Fruit fly (Drosophila melanogaster) whole organism, embryonic: Measurements from ENCODE around the gene CAHbeta.

ENCODE experiments used
- Asciz ChIP-seq: fragments of 200-800 bp; sonication (Bioruptor generic); optimal IDR thresholded peaks from 2 replicates; lab custom pipeline; 2017; ENCODE audit warnings: missing biosample characterization, mild to moderate bottlenecking, missing genetic modification characterization, missing genetic modification reagents
- Atf3 ChIP-seq: fragments of 200-800 bp; sonication (Bioruptor generic); optimal IDR thresholded peaks from 3 replicates; lab custom pipeline; 2016; ENCODE audit warnings: missing biosample characterization, missing genetic modification characterization
- CG10267 ChIP-seq: fragments of 200-800 bp; sonication (Bioruptor generic); optimal IDR thresholded peaks from 2 replicates; lab custom pipeline; 2018; ENCODE audit warnings: missing biosample characterization, mild to moderate bottlenecking, missing genetic modification characterization, moderate library complexity
- CG12391 ChIP-seq: fragments of 200-800 bp; sonication (Bioruptor generic); optimal IDR thresholded peaks from 3 replicates; lab custom pipeline; 2018; ENCODE audit warnings: missing biosample characterization, mild to moderate bottlenecking, missing genetic modification characterization, moderate library complexity
- CG15479 ChIP-seq: fragments of 200-800 bp; sonication (Bioruptor generic); optimal IDR thresholded peaks from 3 replicates; lab custom pipeline; 2019; ENCODE audit warnings: missing biosample characterization, mild to moderate bottlenecking, missing genetic modification characterization, moderate library complexity
- CG15696 ChIP-seq: fragments of 200-800 bp; sonication (Bioruptor generic); optimal IDR thresholded peaks from 2 replicates; lab custom pipeline; 2019; ENCODE audit warnings: missing biosample characterization, mild to moderate bottlenecking, missing genetic modification characterization, moderate library complexity
- CG17359 ChIP-seq: fragments of 200-800 bp; sonication (Bioruptor generic); optimal IDR thresholded peaks from 3 replicates; lab custom pipeline; 2018; ENCODE audit warnings: missing biosample characterization, mild to moderate bottlenecking, missing genetic modification characterization, moderate library complexity
- CG17568 ChIP-seq: fragments of 200-800 bp; sonication (Bioruptor generic); optimal IDR thresholded peaks from 2 replicates; lab custom pipeline; 2018; ENCODE audit warnings: missing biosample characterization, mild to moderate bottlenecking, missing genetic modification characterization, moderate library complexity
- CG2129 ChIP-seq: fragments of 200-800 bp; sonication (Bioruptor generic); IDR thresholded peaks from 2 replicates; pipeline ENCODE4 v1.3.6; 2022; ENCODE audit warnings: missing biosample characterization, missing genetic modification characterization; ENCODE audit not compliant: partially characterized antibody
- CG2202 ChIP-seq: fragments of 200-800 bp; sonication (Bioruptor generic); optimal IDR thresholded peaks from 2 replicates; lab custom pipeline; 2018; ENCODE audit warnings: missing biosample characterization, mild to moderate bottlenecking, missing genetic modification characterization
- CG31441 ChIP-seq: fragments of 200-800 bp; sonication (Bioruptor generic); IDR thresholded peaks from 2 replicates; pipeline ENCODE4 v1.3.6; 2022; ENCODE audit warnings: missing biosample characterization, missing genetic modification characterization
- CG33557 ChIP-seq: fragments of 200-800 bp; sonication (Bioruptor generic); optimal IDR thresholded peaks from 2 replicates; lab custom pipeline; 2019; ENCODE audit warnings: missing biosample characterization, mild to moderate bottlenecking, missing genetic modification characterization, moderate library complexity
- CG3726 ChIP-seq: fragments of 200-800 bp; sonication (Bioruptor generic); IDR thresholded peaks from 3 replicates; pipeline ENCODE4, ENCODE4 v1.3.6; 2022; ENCODE audit warnings: missing biosample characterization, missing genetic modification characterization
- CG6254 ChIP-seq: fragments of 200-800 bp; sonication (Bioruptor generic); optimal IDR thresholded peaks from 3 replicates; lab custom pipeline; 2017; ENCODE audit warnings: mild to moderate bottlenecking, missing biosample characterization, missing genetic modification reagents, missing genetic modification characterization
- CG6683 ChIP-seq: fragments of 200-800 bp; sonication (Bioruptor generic); optimal IDR thresholded peaks from 2 replicates; lab custom pipeline; 2017; ENCODE audit warnings: missing biosample characterization, mild to moderate bottlenecking, missing genetic modification characterization, missing genetic modification reagents
- CG6854 ChIP-seq: fragments of 200-800 bp; sonication (Bioruptor generic); optimal IDR thresholded peaks from 3 replicates; lab custom pipeline; 2017; ENCODE audit warnings: missing biosample characterization, mild to moderate bottlenecking, missing genetic modification characterization
- CG7839 ChIP-seq: fragments of 200-800 bp; sonication (Bioruptor generic); optimal IDR thresholded peaks from 3 replicates; lab custom pipeline; 2018; ENCODE audit warnings: missing biosample characterization, mild to moderate bottlenecking, missing genetic modification characterization, moderate library complexity
- CG8478 ChIP-seq: fragments of >200 bp; optimal IDR thresholded peaks from 2 replicates; lab custom pipeline; 2018
- CG9797 ChIP-seq: fragments of 200-800 bp; sonication (Bioruptor generic); optimal IDR thresholded peaks from 3 replicates; lab custom pipeline; 2018; ENCODE audit warnings: missing biosample characterization, mild to moderate bottlenecking, missing genetic modification characterization
- Dek ChIP-seq: fragments of 200-800 bp; sonication (Bioruptor generic); optimal IDR thresholded peaks from 3 replicates; lab custom pipeline; 2019; ENCODE audit warnings: missing biosample characterization, mild to moderate bottlenecking, missing genetic modification characterization, moderate library complexity
- Dip3 ChIP-seq: fragments of 200-800 bp; sonication (Bioruptor generic); optimal IDR thresholded peaks from 3 replicates; lab custom pipeline; 2016; ENCODE audit warnings: missing biosample characterization, missing genetic modification characterization
- Eip74EF ChIP-seq, 2 experiments: fragments of 200-800 bp in 1 of 2; fragments of >200 bp in 1 of 2; sonication (Bioruptor generic) in 1 of 2; optimal IDR thresholded peaks; 2 replicates each; lab custom pipeline; 2017 to 2019; ENCODE audit warnings: missing biosample characterization in 2 of 2, missing genetic modification characterization in 2 of 2, mild to moderate bottlenecking in 1 of 2, moderate library complexity in 1 of 2
- Ets65A ChIP-seq: fragments of 200-800 bp; sonication (Bioruptor generic); peaks from one replicate; lab custom pipeline; 2016; ENCODE audit warnings: missing biosample characterization, missing genetic modification characterization
- Ets97D ChIP-seq: fragments of 200-800 bp; sonication (Bioruptor generic); optimal IDR thresholded peaks from 3 replicates; lab custom pipeline; 2016; ENCODE audit warnings: missing biosample characterization, missing genetic modification characterization
- Gsc ChIP-seq: fragments of 200-800 bp; sonication (Bioruptor generic); IDR thresholded peaks from 2 replicates; pipeline ENCODE4 v1.3.6; 2022; ENCODE audit warnings: missing biosample characterization, missing genetic modification characterization
- H15 ChIP-seq: fragments of 200-800 bp; sonication (Bioruptor generic); IDR thresholded peaks from 3 replicates; pipeline ENCODE4 v1.3.6; 2022; ENCODE audit warnings: missing biosample characterization, missing genetic modification characterization
- HLH4C ChIP-seq: fragments of 200-800 bp; sonication (Bioruptor generic); IDR thresholded peaks from 3 replicates; pipeline ENCODE4 v1.3.6; 2022; ENCODE audit warnings: missing biosample characterization, missing genetic modification characterization; ENCODE audit not compliant: partially characterized antibody
- Nf-YA ChIP-seq: fragments of 200-800 bp; sonication (Bioruptor generic); IDR thresholded peaks from 2 replicates; pipeline ENCODE4 v1.3.6; 2022; ENCODE audit warnings: missing biosample characterization, missing genetic modification characterization
- Side ChIP-seq: fragments of 200-800 bp; sonication (Bioruptor generic); optimal IDR thresholded peaks from 2 replicates; lab custom pipeline; 2016; ENCODE audit warnings: missing biosample characterization, missing genetic modification characterization
- Sox102F ChIP-seq: fragments of 200-800 bp; sonication (Bioruptor generic); optimal IDR thresholded peaks from 2 replicates; lab custom pipeline; 2018; ENCODE audit warnings: missing biosample characterization, mild to moderate bottlenecking, missing genetic modification characterization, moderate library complexity
- cad ChIP-seq: fragments of >200 bp; optimal IDR thresholded peaks from 2 replicates; lab custom pipeline; 2017; ENCODE audit warnings: missing biosample characterization, missing genetic modification characterization
- cato ChIP-seq: fragments of 200-800 bp; sonication (Bioruptor generic); optimal IDR thresholded peaks from 2 replicates; lab custom pipeline; 2016; ENCODE audit warnings: missing biosample characterization, missing genetic modification characterization, borderline replicate concordance
- emc ChIP-seq: fragments of 200-800 bp; sonication (Bioruptor generic); optimal IDR thresholded peaks from 2 replicates; lab custom pipeline; 2016; ENCODE audit warnings: missing biosample characterization, missing genetic modification characterization
- fd102C ChIP-seq: fragments of 200-800 bp; sonication (Bioruptor generic); optimal IDR thresholded peaks from 2 replicates; lab custom pipeline; 2018; ENCODE audit warnings: missing biosample characterization, mild to moderate bottlenecking, missing genetic modification characterization, moderate library complexity
- fd64A ChIP-seq: fragments of 200-800 bp; sonication (Bioruptor generic); optimal IDR thresholded peaks from 3 replicates; lab custom pipeline; 2018; ENCODE audit warnings: missing biosample characterization, mild to moderate bottlenecking, missing genetic modification characterization
- ftz-f1 ChIP-seq: fragments of 200-800 bp; sonication (Bioruptor generic); optimal IDR thresholded peaks from 2 replicates; lab custom pipeline; 2016; ENCODE audit warnings: missing biosample characterization, missing genetic modification characterization
- hkb ChIP-seq, 2 experiments: fragments of 200-800 bp in 1 of 2; fragments of >200 bp in 1 of 2; sonication (Bioruptor generic) in 1 of 2; IDR thresholded peaks in 1 of 2; optimal IDR thresholded peaks in 1 of 2; 2 replicates each; pipeline versions ENCODE4 v1.3.6 to Lab custom; 2017 to 2022; ENCODE audit warnings: missing biosample characterization in 1 of 2, missing genetic modification characterization in 1 of 2
- inv ChIP-seq: fragments of 200-800 bp; sonication (Bioruptor generic); IDR thresholded peaks from 2 replicates; pipeline ENCODE4 v1.3.6; 2022; ENCODE audit warnings: missing biosample characterization, missing genetic modification characterization; ENCODE audit not compliant: partially characterized antibody
- lbe ChIP-seq: fragments of 200-800 bp; sonication (Bioruptor generic); optimal IDR thresholded peaks from 2 replicates; lab custom pipeline; 2016; ENCODE audit warnings: missing biosample characterization, mild to moderate bottlenecking, missing genetic modification characterization
- odd ChIP-seq: fragments of 200-800 bp; sonication (Bioruptor generic); optimal IDR thresholded peaks from 2 replicates; lab custom pipeline; 2017; ENCODE audit warnings: missing biosample characterization, mild to moderate bottlenecking, missing genetic modification characterization
- onecut ChIP-seq: fragments of 200-800 bp; sonication (Bioruptor generic); IDR thresholded peaks from 2 replicates; pipeline ENCODE4 v1.3.6; 2022; ENCODE audit warnings: missing biosample characterization, missing genetic modification characterization
- org-1 ChIP-seq: fragments of 200-800 bp; sonication (Bioruptor generic); optimal IDR thresholded peaks from 2 replicates; lab custom pipeline; 2017; ENCODE audit warnings: missing biosample characterization, missing genetic modification characterization
- pan ChIP-seq, 4 experiments: fragments of >200 bp in 3 of 4; fragments of 200-800 bp in 1 of 4; sonication (Bioruptor generic) in 1 of 4; optimal IDR thresholded peaks in 3 of 4; IDR thresholded peaks in 1 of 4; 2 replicates each; pipeline versions ENCODE4 v1.3.6 to Lab custom; 2017 to 2022; ENCODE audit warnings: missing biosample characterization in 2 of 4, missing genetic modification characterization in 2 of 4, mixed read lengths in 1 of 4
- sd ChIP-seq: fragments of 200-800 bp; sonication (Bioruptor generic); optimal IDR thresholded peaks from 3 replicates; lab custom pipeline; 2018; ENCODE audit warnings: missing biosample characterization, mild to moderate bottlenecking, missing genetic modification characterization, moderate library complexity
- seq ChIP-seq: fragments of 200-800 bp; sonication (Bioruptor generic); IDR thresholded peaks from 2 replicates; pipeline ENCODE4 v1.3.6; 2022; ENCODE audit warnings: missing biosample characterization, missing genetic modification characterization
- so ChIP-seq: fragments of 200-800 bp; sonication (Bioruptor generic); IDR thresholded peaks from 3 replicates; pipeline ENCODE4 v1.3.6; 2022; ENCODE audit warnings: missing biosample characterization, missing genetic modification characterization
- tap ChIP-seq: fragments of 200-800 bp; optimal IDR thresholded peaks from 3 replicates; lab custom pipeline; 2019; ENCODE audit warnings: missing biosample characterization, mild to moderate bottlenecking, missing genetic modification characterization, moderate library complexity
- usp ChIP-seq: fragments of >200 bp; optimal IDR thresholded peaks from 2 replicates; lab custom pipeline; 2017; ENCODE audit warnings: missing biosample characterization, missing genetic modification characterization
- vfl ChIP-seq: fragments of 200-800 bp; sonication (Bioruptor generic); optimal IDR thresholded peaks from 2 replicates; lab custom pipeline; 2016; ENCODE audit warnings: missing biosample characterization, missing genetic modification characterization

Gene CAHbeta

DNA sequence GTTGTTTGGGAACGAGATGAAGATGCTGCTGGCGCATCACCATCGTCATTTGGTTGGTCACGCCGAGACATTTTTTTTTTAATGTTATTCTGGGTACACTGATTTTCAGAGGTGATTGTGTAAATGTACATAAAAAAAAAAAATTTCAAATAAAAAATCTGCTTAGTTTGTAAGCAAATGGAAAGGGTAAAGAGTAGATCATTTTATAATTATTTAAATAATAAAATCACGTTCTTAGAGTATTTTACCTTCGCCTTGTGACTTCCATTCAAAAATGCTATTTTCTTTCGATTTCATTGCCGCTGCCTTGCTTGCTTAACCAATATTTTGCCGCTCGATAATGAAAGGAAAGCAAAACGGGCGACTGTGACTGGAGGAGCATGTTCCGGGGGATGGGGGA, 1.9 kb upstream of the CAHbeta start (continued):
- TF ChIP-seq CG6683 (no peak), CG7839 (tag; lab: Kevin White, UChicago) (peak; percentile 35), Ets97D (GFP tag; lab: Kevin White, UChicago) (no peak), pan (optimal IDR thresholded peaks at IDR 0.05; lab: Kevin White, UChicago) (no peak), pan (GFP tag; optimal IDR thresholded peaks at IDR 0.05 in 1 of 2, IDR thresholded peaks at IDR 0.05 in 1 of 2) (no peak), HLH4C (GFP tag; lab: Robert Waterston, UW) (no peak), org-1 (GFP tag; lab: Kevin White, UChicago) (no peak), fd102C (GFP tag; lab: Kevin White, UChicago) (no peak), Ets65A (no peak), CG2202 (tag; lab: Kevin White, UChicago) (no peak), emc (no peak), tap (no peak), CG12391 (tag; lab: Kevin White, UChicago) (peak; percentile 32), CG6854 (GFP tag; lab: Kevin White, UChicago) (no peak), usp (no peak), vfl (GFP tag; lab: Kevin White, UChicago) (no peak), seq (GFP tag; lab: Robert Waterston, UW) (no peak), CG33557 (GFP tag; lab: Kevin White, UChicago) (no peak), CG15479 (GFP tag; lab: Kevin White, UChicago) (no peak), CG10267 (tag; lab: Kevin White, UChicago) (peak; percentile 35), onecut (GFP tag; lab: Robert Waterston, UW) (0 out of 2 replicates have a peak, but pooled peaks have one; percentile 12), cato (GFP tag; lab: Kevin White, UChicago) (no peak), hkb (optimal IDR thresholded peaks at IDR 0.05; lab: Kevin White, UChicago) (no peak), hkb (GFP tag; IDR thresholded peaks at IDR 0.05; lab: Robert Waterston, UW) (peak; percentile 57), lbe (GFP tag; lab: Kevin White, UChicago) (peak; percentile 40), CG6254 (GFP tag; lab: Kevin White, UChicago) (peak; percentile 2), CG3726 (GFP tag; lab: Robert Waterston, UW) (no peak), CG31441 (GFP tag; lab: Robert Waterston, UW) (0 out of 2 replicates have a peak, but pooled peaks have one; percentile 39), so (GFP tag; lab: Robert Waterston, UW) (peak; percentile 42; the same call in 1 of the 3 replicates), Eip74EF (GFP tag; optimal IDR thresholded peaks at IDR 0.05; lab: Kevin White, UChicago) (peak in 1 of 2 experiments; percentile 6), fd64A (GFP tag; lab: Kevin White, UChicago) (no peak), CG15696 (tag; lab: Kevin White, UChicago) (no peak), Sox102F (peak; percentile 75), Asciz (GFP tag; lab: Kevin White, UChicago) (peak; percentile 21), odd (GFP tag; lab: Kevin White, UChicago) (no peak), Nf-YA (GFP tag; lab: Robert Waterston, UW) (no peak), Dek (tag; lab: Kevin White, UChicago) (no peak), Atf3 (GFP tag; lab: Kevin White, UChicago) (no peak), inv (GFP tag; lab: Robert Waterston, UW) (no peak), CG17568 (no peak), CG17359 (tag; lab: Kevin White, UChicago) (peak; percentile 65), CG2129 (no peak), CG9797 (no peak), ftz-f1 (GFP tag; lab: Kevin White, UChicago) (no peak), cad (GFP tag; lab: Kevin White, UChicago) (no peak), CG8478 (no peak), Gsc (GFP tag; lab: Robert Waterston, UW) (no peak), sd (tag; lab: Kevin White, UChicago) (no peak), Dip3 (GFP tag; lab: Kevin White, UChicago) (no peak), Side (GFP tag; lab: Kevin White, UChicago) (no peak), H15 (GFP tag; lab: Robert Waterston, UW) (peak; percentile 63; the same call in 2 of the 3 replicates)
